Worm (Caenorhabditis elegans) whole organism, L1 larva: Measurements from ENCODE around the gene elpc-3.

ENCODE experiments used
- efl-1 ChIP-seq, 4 experiments: fragments of 150-350 bp; optimal IDR thresholded peaks in 3 of 4; peaks in 1 of 4; 1 replicate in 1 of 4; 2 replicates in 3 of 4; lab custom pipeline; 2014; ENCODE audit warnings: missing biosample characterization in 2 of 4, missing genetic modification characterization in 2 of 4, missing genetic modification reagents in 2 of 4
- egl-27 ChIP-seq, 2 experiments: fragments of 150-350 bp in 1 of 2; sonication (generic microtip); optimal IDR thresholded peaks; 3 replicates each; lab custom pipeline; 2017 to 2018; ENCODE audit warnings: missing biosample characterization in 2 of 2, missing genetic modification characterization in 2 of 2, missing genetic modification reagents in 2 of 2
- nhr-237 ChIP-seq: fragments of 150-350 bp; optimal IDR thresholded peaks from 2 replicates; lab custom pipeline; 2014; ENCODE audit warnings: missing biosample characterization, missing genetic modification characterization
- ztf-11 ChIP-seq, 2 experiments: sonication (generic microtip); optimal IDR thresholded peaks; 2 replicates each; lab custom pipeline; 2016 to 2017; ENCODE audit warnings: missing genetic modification characterization in 2 of 2, missing biosample characterization in 1 of 2, missing compliant biosample characterization in 1 of 2

- TF ChIP-seq nhr-237 (tag; lab: Kevin White, UChicago) (no peak), efl-1 (optimal IDR thresholded peaks at IDR 0.05; lab: Kevin White, UChicago) (no peak), efl-1 (GFP tag; optimal IDR thresholded peaks at IDR 0.05 in 1 of 2; lab: Kevin White, UChicago) (no peak), egl-27 (tag; optimal IDR thresholded peaks at IDR 0.05; lab: Kevin White, UChicago) (no peak), ztf-11 (tag; optimal IDR thresholded peaks at IDR 0.05; lab: Kevin White, UChicago) (no peak)
Measured at ce11 chrV:12183854-12184253, 2.6 kb upstream of the elpc-3 start, which contains the start of gene usip-1.
